Worm (Caenorhabditis elegans) whole organism, L4 larva: Measurements from ENCODE around the gene C33F10.11.
A peak's percentile ranks its signal among the peaks of the same experiment; 100 is the strongest.
"Not testable (repeated sequence)": the region's sequence is repeated elsewhere in the genome, so short reads cannot be mapped to it uniquely, and the experiment has no call there.

Source experiments
- D1046.2 ChIP-seq: fragments of 200-800 bp; sonication (Bioruptor generic); IDR thresholded peaks from 2 replicates; pipeline ENCODE4 v1.3.6; 2022; ENCODE audit warnings: missing genetic modification characterization, missing compliant biosample characterization
- R02D3.7 ChIP-seq: fragments of 150-350 bp; sonication (generic microtip); optimal IDR thresholded peaks from 3 replicates; lab custom pipeline; 2014; ENCODE audit warnings: missing biosample characterization, missing genetic modification characterization
- T26A8.4 ChIP-seq: fragments of 200-800 bp; sonication (Bioruptor generic); IDR thresholded peaks from 2 replicates; pipeline ENCODE4 v1.3.6; 2022; ENCODE audit warnings: missing genetic modification characterization, missing compliant biosample characterization
- Y48G9A.11 ChIP-seq: fragments of 200-800 bp; sonication (Bioruptor generic); IDR thresholded peaks from 2 replicates; pipeline ENCODE4 v1.3.6; 2022; ENCODE audit warnings: missing genetic modification reagents, missing genetic modification characterization, missing compliant biosample characterization
- Y75B8A.6 ChIP-seq: fragments of 200-800 bp; sonication (Bioruptor generic); IDR thresholded peaks from 2 replicates; pipeline ENCODE4 v1.3.6; 2022; ENCODE audit warnings: missing genetic modification reagents, missing genetic modification characterization, missing compliant biosample characterization
- ZK337.2 ChIP-seq: fragments of 200-800 bp; sonication (Bioruptor generic); IDR thresholded peaks from 2 replicates; pipeline ENCODE4 v1.3.6; 2022; ENCODE audit warnings: missing genetic modification reagents, missing genetic modification characterization, missing compliant biosample characterization
- aha-1 ChIP-seq: fragments of 150-350 bp; peaks from one replicate; lab custom pipeline; 2014; ENCODE audit warnings: missing biosample characterization, missing genetic modification characterization
- ama-1 ChIP-seq: fragments of 150-350 bp; optimal IDR thresholded peaks from 2 replicates; lab custom pipeline; 2014; ENCODE audit warnings: inconsistent platforms, mixed read lengths
- attf-4 ChIP-seq: sonication (generic microtip); optimal IDR thresholded peaks from 3 replicates; lab custom pipeline; 2017; ENCODE audit warnings: missing biosample characterization, missing genetic modification characterization
- ceh-20 ChIP-seq: fragments of 200-800 bp; sonication (Bioruptor generic); IDR thresholded peaks from 2 replicates; pipeline ENCODE4 v1.3.6; 2022; ENCODE audit warnings: missing genetic modification reagents, missing genetic modification characterization, missing compliant biosample characterization
- ceh-28 ChIP-seq: fragments of 150-350 bp; optimal IDR thresholded peaks from 2 replicates; lab custom pipeline; 2014; ENCODE audit warnings: missing biosample characterization, missing genetic modification reagents, missing genetic modification characterization
- ctbp-1 ChIP-seq: fragments of 200-800 bp; sonication (Bioruptor generic); IDR thresholded peaks from 2 replicates; pipeline ENCODE4 v1.3.6; 2022; ENCODE audit warnings: missing genetic modification reagents, missing genetic modification characterization, missing compliant biosample characterization
- daf-16 ChIP-seq, 3 experiments: sonication (generic microtip); optimal IDR thresholded peaks; 2 replicates each; lab custom pipeline; 2016 to 2017; ENCODE audit warnings: missing genetic modification characterization in 3 of 3, missing genetic modification reagents in 3 of 3, mild to moderate bottlenecking in 2 of 3, missing compliant biosample characterization in 2 of 3, missing biosample characterization in 1 of 3, moderate library complexity in 1 of 3
- dmd-6 ChIP-seq: fragments of 200-800 bp; sonication (Bioruptor generic); IDR thresholded peaks from 2 replicates; pipeline ENCODE4 v1.3.6; 2022; ENCODE audit warnings: missing genetic modification reagents, missing genetic modification characterization, missing compliant biosample characterization
- dpl-1 ChIP-seq: fragments of 150-350 bp; optimal IDR thresholded peaks from 2 replicates; lab custom pipeline; 2014; ENCODE audit warnings: missing biosample characterization, missing genetic modification reagents, missing genetic modification characterization
- duxl-1 ChIP-seq: sonication (generic microtip); optimal IDR thresholded peaks from 2 replicates; lab custom pipeline; 2016; ENCODE audit warnings: mild to moderate bottlenecking, missing genetic modification characterization, moderate library complexity, missing compliant biosample characterization; ENCODE audit not compliant: poor library complexity
- egl-43 ChIP-seq: fragments of 200-800 bp; sonication (Bioruptor generic); IDR thresholded peaks from 2 replicates; pipeline ENCODE4 v1.3.6; 2022; ENCODE audit warnings: missing genetic modification reagents, missing genetic modification characterization, missing compliant biosample characterization
- hlh-11 ChIP-seq: fragments of 200-800 bp; sonication (Bioruptor generic); optimal IDR thresholded peaks from 2 replicates; lab custom pipeline; 2018; ENCODE audit warnings: mild to moderate bottlenecking, missing genetic modification characterization, missing compliant biosample characterization
- hlh-30 ChIP-seq: sonication (generic microtip); optimal IDR thresholded peaks from 2 replicates; lab custom pipeline; 2017; ENCODE audit warnings: antibody characterized with exemption, mild to moderate bottlenecking, missing genetic modification characterization, missing compliant biosample characterization; ENCODE audit not compliant: insufficient read depth
- jun-1 ChIP-seq: fragments of 150-350 bp; optimal IDR thresholded peaks from 2 replicates; lab custom pipeline; 2014; ENCODE audit warnings: missing biosample characterization, missing genetic modification reagents, missing genetic modification characterization
- lin-38 ChIP-seq: fragments of 200-800 bp; sonication (Bioruptor generic); IDR thresholded peaks from 2 replicates; pipeline ENCODE4 v1.3.6; 2022; ENCODE audit warnings: missing genetic modification reagents, missing genetic modification characterization, missing compliant biosample characterization
- lin-39 ChIP-seq: fragments of 150-350 bp; optimal IDR thresholded peaks from 2 replicates; lab custom pipeline; 2014; ENCODE audit warnings: missing biosample characterization, missing genetic modification reagents, missing genetic modification characterization
- mes-2 ChIP-seq: sonication (generic microtip); optimal IDR thresholded peaks from 2 replicates; lab custom pipeline; 2016; ENCODE audit warnings: missing genotype, mild to moderate bottlenecking, missing genetic modification characterization, missing compliant biosample characterization; ENCODE audit not compliant: poor library complexity, severe bottlenecking
- mxl-3 ChIP-seq: fragments of 200-800 bp; sonication (Bioruptor generic); optimal IDR thresholded peaks from 2 replicates; lab custom pipeline; 2018; ENCODE audit warnings: mild to moderate bottlenecking, missing genetic modification characterization, missing compliant biosample characterization
- nhr-10 ChIP-seq: fragments of 150-350 bp; optimal IDR thresholded peaks from 2 replicates; lab custom pipeline; 2014; ENCODE audit warnings: missing biosample characterization, missing genetic modification characterization
- nhr-28 ChIP-seq: fragments of 150-350 bp; optimal IDR thresholded peaks from 2 replicates; lab custom pipeline; 2014; ENCODE audit warnings: missing biosample characterization, missing genetic modification characterization
- nhr-6 ChIP-seq: fragments of 150-350 bp; optimal IDR thresholded peaks from 2 replicates; lab custom pipeline; 2014; ENCODE audit warnings: missing biosample characterization, missing genetic modification characterization
- nhr-77 ChIP-seq: fragments of 150-350 bp; optimal IDR thresholded peaks from 2 replicates; lab custom pipeline; 2014; ENCODE audit warnings: missing biosample characterization, missing genetic modification characterization
- pha-4 ChIP-seq, 2 experiments: fragments of 150-350 bp in 1 of 2; fragments of 200-800 bp in 1 of 2; sonication (Bioruptor generic) in 1 of 2; IDR thresholded peaks in 1 of 2; optimal IDR thresholded peaks in 1 of 2; 2 replicates each; pipeline versions ENCODE4 v1.3.6 to Lab custom; 2014 to 2022; ENCODE audit warnings: missing genetic modification characterization in 2 of 2, missing genetic modification reagents in 2 of 2, missing biosample characterization in 1 of 2, missing compliant biosample characterization in 1 of 2
- php-3 ChIP-seq: fragments of 200-800 bp; sonication (Bioruptor generic); IDR thresholded peaks from 2 replicates; pipeline ENCODE4 v1.3.6; 2022; ENCODE audit warnings: missing genetic modification reagents, missing genetic modification characterization, missing compliant biosample characterization
- pqm-1 ChIP-seq: sonication (generic microtip); optimal IDR thresholded peaks from 2 replicates; lab custom pipeline; 2017; ENCODE audit warnings: missing biosample characterization, missing genetic modification characterization
- rbr-2 ChIP-seq: sonication (generic microtip); optimal IDR thresholded peaks from 2 replicates; lab custom pipeline; 2016; ENCODE audit warnings: missing genotype, missing genetic modification characterization, missing compliant biosample characterization
- saeg-2 ChIP-seq: fragments of 200-800 bp; sonication (Bioruptor generic); IDR thresholded peaks from 2 replicates; pipeline ENCODE4 v1.3.6; 2022; ENCODE audit warnings: missing genetic modification reagents, missing genetic modification characterization, missing compliant biosample characterization
- set-16 ChIP-seq: fragments of 200-800 bp; sonication (Bioruptor generic); IDR thresholded peaks from 2 replicates; pipeline ENCODE4 v1.3.6; 2022; ENCODE audit warnings: missing genetic modification reagents, missing genetic modification characterization, missing compliant biosample characterization
- spr-1 ChIP-seq: sonication (generic microtip); optimal IDR thresholded peaks from 2 replicates; lab custom pipeline; 2016; ENCODE audit warnings: mild to moderate bottlenecking, missing genetic modification characterization, missing compliant biosample characterization
- unc-62 ChIP-seq, 3 experiments: fragments of 150-350 bp in 1 of 3; sonication (generic microtip); optimal IDR thresholded peaks in 2 of 3; peaks in 1 of 3; 1 replicate in 1 of 3; 2 replicates in 2 of 3; lab custom pipeline; 2014 to 2017; ENCODE audit warnings: missing biosample characterization in 3 of 3, missing genetic modification characterization in 3 of 3, missing genetic modification reagents in 3 of 3, missing genotype in 1 of 3
- zag-1 ChIP-seq: fragments of 150-350 bp; optimal IDR thresholded peaks from 2 replicates; lab custom pipeline; 2014; ENCODE audit warnings: missing biosample characterization, missing genetic modification characterization
- zfp-3 ChIP-seq: fragments of 200-800 bp; sonication (Bioruptor generic); conservative IDR thresholded peaks from 2 replicates; pipeline ENCODE4 v1.3.6; 2022; ENCODE audit warnings: missing genetic modification reagents, missing genetic modification characterization, missing compliant biosample characterization
- ztf-11 ChIP-seq: fragments of 150-350 bp; optimal IDR thresholded peaks from 2 replicates; lab custom pipeline; 2014; ENCODE audit warnings: missing biosample characterization, missing genetic modification characterization
- ztf-7 ChIP-seq: fragments of 150-350 bp; optimal IDR thresholded peaks from 2 replicates; lab custom pipeline; 2014; ENCODE audit warnings: missing biosample characterization, missing genetic modification characterization

The C33F10.11 gene

ce11 chrII:4860260-4860659, 25.6 kb upstream of the C33F10.11 start, which contains the start of the genes nspd-5 and F11G11.4:
nspd-5 (minus strand) TSS chrII:4860360.
F11G11.4 (plus strand) TSS chrII:4860594.
- TF ChIP-seq attf-4 (tag; lab: Kevin White, UChicago); ZK337.2 (GFP tag; lab: Robert Waterston, UW); T26A8.4: not testable (repeated sequence)

ce11 chrII:4858906-4859411, 24.3 kb upstream of the C33F10.11 start:
- TF ChIP-seq ama-1 (peak; percentile 71), egl-43 (GFP tag; lab: Robert Waterston, UW) (no peak), dpl-1 (GFP tag; lab: Kevin White, UChicago) (peak; percentile 20), aha-1 (tag; lab: Kevin White, UChicago) (peak; percentile 95), duxl-1 (tag; lab: Kevin White, UChicago) (peak; percentile 38), zfp-3 (GFP tag; lab: Robert Waterston, UW) (0 out of 2 replicates have a peak, but pooled peaks have one; percentile 29), daf-16 (GFP tag; optimal IDR thresholded peaks at IDR 0.05; lab: Kevin White, UChicago) (no peak), daf-16 (tag; optimal IDR thresholded peaks at IDR 0.05; lab: Kevin White, UChicago) (peak; percentile 1), mxl-3 (GFP tag; lab: Kevin White, UChicago) (no peak), saeg-2 (GFP tag; lab: Robert Waterston, UW) (no peak)

DNA sequence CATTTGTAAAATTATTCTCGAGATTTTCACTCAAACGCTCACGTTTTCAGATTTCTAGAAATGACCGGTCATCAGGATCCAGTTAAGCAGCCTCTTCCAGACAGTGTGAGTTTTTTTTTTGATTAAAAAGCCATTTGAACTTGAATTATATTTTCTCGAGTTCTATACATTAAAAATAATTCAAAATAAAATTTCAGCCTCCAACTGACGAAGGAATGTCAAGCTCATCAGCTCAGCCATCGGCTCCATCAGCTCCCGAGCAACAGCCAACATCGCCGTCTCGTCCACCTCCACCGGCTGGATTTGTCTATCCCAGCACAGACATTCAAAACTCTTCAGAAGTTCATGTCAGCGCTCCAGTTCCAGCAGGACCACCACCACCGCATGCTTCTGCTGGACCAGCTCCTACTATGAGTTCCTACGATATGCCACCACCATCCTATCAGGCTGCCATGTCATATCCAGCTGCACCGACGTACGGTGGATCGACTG, 23.3 kb upstream of the C33F10.11 start, which contains the start of gene F11G11.5:
Gene F11G11.5 (plus strand): TSS at position 51 of the 492 bp plus-strand sequence.
- TF ChIP-seq ama-1: peak; percentile 25
- TF ChIP-seq D1046.2 (GFP tag; lab: Robert Waterston, UW): 0 out of 2 replicates have a peak, but pooled peaks have one; percentile 48
- TF ChIP-seq Y48G9A.11 (GFP tag; lab: Robert Waterston, UW): 0 out of 2 replicates have a peak, but pooled peaks have one; percentile 33
- no peak for TF ChIP-seq ztf-7 (tag; lab: Kevin White, UChicago)
- TF ChIP-seq R02D3.7 (tag; lab: Kevin White, UChicago): no peak
- TF ChIP-seq lin-38: peak; percentile 35; the same call in 1 of the 2 replicates
- TF ChIP-seq egl-43 (GFP tag; lab: Robert Waterston, UW): peak; percentile 67; the same call in 1 of the 2 replicates
- peak; percentile 30; the same call in 1 of the 2 replicates for TF ChIP-seq pha-4 (GFP tag; IDR thresholded peaks at IDR 0.05; lab: Robert Waterston, UW)
- no peak for TF ChIP-seq pha-4 (tag; optimal IDR thresholded peaks at IDR 0.05; lab: Kevin White, UChicago)
- TF ChIP-seq T26A8.4: peak; percentile 70
- TF ChIP-seq zag-1 (tag; lab: Kevin White, UChicago): no peak
- 0 out of 2 replicates have a peak, but pooled peaks have one; percentile 6 for TF ChIP-seq php-3
- TF ChIP-seq lin-39: no peak
- no peak for TF ChIP-seq ceh-20 (GFP tag; lab: Robert Waterston, UW)
- TF ChIP-seq daf-16 (GFP tag; optimal IDR thresholded peaks at IDR 0.05; lab: Kevin White, UChicago): no peak
- TF ChIP-seq daf-16 (tag; optimal IDR thresholded peaks at IDR 0.05; lab: Kevin White, UChicago): peak; percentile 1
- TF ChIP-seq set-16 (GFP tag; lab: Robert Waterston, UW): peak; percentile 67
- no peak for TF ChIP-seq zfp-3 (GFP tag; lab: Robert Waterston, UW)
- TF ChIP-seq jun-1: no peak

DNA sequence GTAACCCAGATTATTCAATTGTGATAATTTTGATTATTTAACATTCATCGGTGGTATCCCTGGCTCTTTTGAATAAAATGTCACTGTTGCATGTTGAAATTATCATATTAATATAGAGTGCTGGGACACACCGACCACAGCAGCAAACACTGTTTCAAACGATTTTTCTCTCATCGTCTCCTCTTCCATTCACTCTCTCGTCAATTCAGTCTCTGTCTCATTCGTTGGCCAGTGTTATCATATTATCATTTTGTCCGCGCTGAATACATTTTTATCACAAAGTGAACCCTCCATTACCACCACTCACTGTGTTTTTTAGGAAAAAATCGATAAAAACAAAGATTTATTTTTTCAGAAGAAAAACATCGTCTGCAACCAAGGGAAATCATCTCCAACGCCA, 22.4 kb upstream of the C33F10.11 start:
- TF ChIP-seq mxl-3 (GFP tag; lab: Kevin White, UChicago) (peak; percentile 61), lin-38 (no peak), nhr-10 (tag; lab: Kevin White, UChicago) (no peak), unc-62 (GFP tag; optimal IDR thresholded peaks at IDR 0.05 in 1 of 2; lab: Kevin White, UChicago) (peak in 1 of 2 experiments; percentile 20), unc-62 (tag; optimal IDR thresholded peaks at IDR 0.05; lab: Kevin White, UChicago) (no peak), nhr-6 (tag; lab: Kevin White, UChicago) (no peak), nhr-77 (peak; percentile 23), ctbp-1 (GFP tag; lab: Robert Waterston, UW) (no peak), Y75B8A.6 (GFP tag; lab: Robert Waterston, UW) (no peak), mes-2 (tag; lab: Kevin White, UChicago) (peak; percentile 48), daf-16 (GFP tag; optimal IDR thresholded peaks at IDR 0.05; lab: Kevin White, UChicago) (no peak), daf-16 (tag; optimal IDR thresholded peaks at IDR 0.05; lab: Kevin White, UChicago) (peak; percentile 81), hlh-30 (tag; lab: Kevin White, UChicago) (peak; percentile 36), dmd-6 (GFP tag; lab: Robert Waterston, UW) (peak; percentile 52; the same call in 1 of the 2 replicates), spr-1 (tag; lab: Kevin White, UChicago) (no peak), pqm-1 (peak; percentile 83), rbr-2 (tag; lab: Kevin White, UChicago) (no peak), ceh-28 (peak; percentile 5), nhr-28 (peak; percentile 78), ztf-11 (tag; lab: Kevin White, UChicago) (no peak), hlh-11 (tag; lab: Kevin White, UChicago) (peak; percentile 67), ztf-7 (tag; lab: Kevin White, UChicago) (no peak), jun-1 (no peak), pha-4 (GFP tag; IDR thresholded peaks at IDR 0.05; lab: Robert Waterston, UW) (no peak), pha-4 (tag; optimal IDR thresholded peaks at IDR 0.05; lab: Kevin White, UChicago) (peak; percentile 47)
